Fruit fly (Drosophila melanogaster) whole organism, embryonic: Measurements from ENCODE around the gene Unr.
A peak's percentile ranks its signal among the peaks of the same experiment; 100 is the strongest.

Experiments used
- Antp ChIP-seq: fragments of 200-800 bp; sonication (Bioruptor generic); optimal IDR thresholded peaks from 3 replicates; lab custom pipeline; 2016; ENCODE audit warnings: missing biosample characterization, missing genetic modification characterization
- CG10147 ChIP-seq: fragments of 200-800 bp; sonication (Bioruptor generic); optimal IDR thresholded peaks from 2 replicates; lab custom pipeline; 2019; ENCODE audit warnings: missing biosample characterization, mild to moderate bottlenecking, missing genetic modification characterization, moderate library complexity
- CG10431 ChIP-seq: fragments of 200-800 bp; sonication (Bioruptor generic); optimal IDR thresholded peaks from 3 replicates; lab custom pipeline; 2018; ENCODE audit warnings: missing biosample characterization, mild to moderate bottlenecking, missing genetic modification characterization
- CG11085 ChIP-seq: fragments of 200-800 bp; sonication (Bioruptor generic); IDR thresholded peaks from 2 replicates; pipeline ENCODE4 v1.3.6; 2022; ENCODE audit warnings: missing biosample characterization, missing genetic modification characterization
- CG12299 ChIP-seq: fragments of 200-800 bp; sonication (Bioruptor generic); optimal IDR thresholded peaks from 2 replicates; lab custom pipeline; 2018; ENCODE audit warnings: missing biosample characterization, mild to moderate bottlenecking, missing genetic modification characterization
- CG12659 ChIP-seq: fragments of 200-800 bp; sonication (Bioruptor generic); optimal IDR thresholded peaks from 3 replicates; lab custom pipeline; 2017; ENCODE audit warnings: mild to moderate bottlenecking, missing biosample characterization, missing genetic modification reagents, missing genetic modification characterization
- CG12769 ChIP-seq: fragments of 200-800 bp; sonication (Bioruptor generic); optimal IDR thresholded peaks from 2 replicates; lab custom pipeline; 2019; ENCODE audit warnings: missing biosample characterization, mild to moderate bottlenecking, missing genetic modification characterization, moderate library complexity
- CG14710 ChIP-seq: fragments of 200-800 bp; sonication (Bioruptor generic); optimal IDR thresholded peaks from 3 replicates; lab custom pipeline; 2019; ENCODE audit warnings: missing biosample characterization, mild to moderate bottlenecking, missing genetic modification characterization, moderate library complexity
- CG14965 ChIP-seq: fragments of 200-800 bp; sonication (Bioruptor generic); optimal IDR thresholded peaks from 2 replicates; lab custom pipeline; 2016; ENCODE audit warnings: missing biosample characterization, missing genetic modification characterization, borderline replicate concordance
- CG15269 ChIP-seq: fragments of 200-800 bp; sonication (Bioruptor generic); optimal IDR thresholded peaks from 2 replicates; lab custom pipeline; 2018; ENCODE audit warnings: missing biosample characterization, mild to moderate bottlenecking, missing genetic modification characterization, moderate library complexity
- CG1602 ChIP-seq: fragments of 200-800 bp; sonication (Bioruptor generic); optimal IDR thresholded peaks from 3 replicates; lab custom pipeline; 2016; ENCODE audit warnings: missing biosample characterization, missing genetic modification characterization
- CG16863 ChIP-seq: fragments of 200-800 bp; sonication (Bioruptor generic); optimal IDR thresholded peaks from 3 replicates; lab custom pipeline; 2016; ENCODE audit warnings: missing biosample characterization, missing genetic modification characterization
- CG17829 ChIP-seq: fragments of 200-800 bp; optimal IDR thresholded peaks from 2 replicates; lab custom pipeline; 2019; ENCODE audit warnings: missing biosample characterization, mild to moderate bottlenecking, missing genetic modification characterization, moderate library complexity
- CG30431 ChIP-seq: fragments of 200-800 bp; sonication (Bioruptor generic); optimal IDR thresholded peaks from 2 replicates; lab custom pipeline; 2017; ENCODE audit warnings: missing biosample characterization, missing genetic modification characterization
- CG34422 ChIP-seq: fragments of 200-800 bp; sonication (Bioruptor generic); IDR thresholded peaks from 3 replicates; pipeline ENCODE4 v1.3.6; 2022; ENCODE audit warnings: missing biosample characterization, missing genetic modification characterization
- CG3847 ChIP-seq: fragments of 200-800 bp; sonication (Bioruptor generic); IDR thresholded peaks from 2 replicates; pipeline ENCODE4 v1.3.6; 2022; ENCODE audit warnings: missing biosample characterization, missing genetic modification characterization
- CG4282 ChIP-seq: fragments of 200-800 bp; sonication (Bioruptor generic); optimal IDR thresholded peaks from 2 replicates; lab custom pipeline; 2016; ENCODE audit warnings: missing biosample characterization, missing genetic modification characterization
- CG6175 ChIP-seq: fragments of 200-800 bp; sonication (Bioruptor generic); IDR thresholded peaks from 3 replicates; pipeline ENCODE4 v1.3.6; 2022; ENCODE audit warnings: missing biosample characterization, missing genetic modification characterization
- CG6765 ChIP-seq: fragments of 200-800 bp; sonication (Bioruptor generic); optimal IDR thresholded peaks from 3 replicates; lab custom pipeline; 2017; ENCODE audit warnings: missing biosample characterization, mild to moderate bottlenecking, missing genetic modification characterization
- CG6813 ChIP-seq: fragments of 200-800 bp; sonication (Bioruptor generic); optimal IDR thresholded peaks from 2 replicates; lab custom pipeline; 2017; ENCODE audit warnings: missing biosample characterization, missing genetic modification characterization, mild to moderate bottlenecking, moderate library complexity, missing genetic modification reagents
- CG7556 ChIP-seq: fragments of 200-800 bp; sonication (Bioruptor generic); optimal IDR thresholded peaks from 2 replicates; lab custom pipeline; 2017; ENCODE audit warnings: missing biosample characterization, mild to moderate bottlenecking, missing genetic modification characterization
- D ChIP-seq, 2 experiments: fragments of 200-800 bp in 1 of 2; fragments of >200 bp in 1 of 2; sonication (Bioruptor generic) in 1 of 2; optimal IDR thresholded peaks; 2 replicates in 1 of 2; 3 replicates in 1 of 2; lab custom pipeline; 2017; ENCODE audit warnings: mild to moderate bottlenecking in 1 of 2, missing biosample characterization in 1 of 2, missing genetic modification characterization in 1 of 2, missing genetic modification reagents in 1 of 2
- Dek ChIP-seq: fragments of 200-800 bp; sonication (Bioruptor generic); optimal IDR thresholded peaks from 3 replicates; lab custom pipeline; 2019; ENCODE audit warnings: missing biosample characterization, mild to moderate bottlenecking, missing genetic modification characterization, moderate library complexity
- Elba2 ChIP-seq: fragments of 200-800 bp; sonication (Bioruptor generic); optimal IDR thresholded peaks from 3 replicates; lab custom pipeline; 2016; ENCODE audit warnings: missing biosample characterization, missing genetic modification characterization
- Gug ChIP-seq: fragments of 200-800 bp; sonication (Bioruptor generic); IDR thresholded peaks from 4 replicates; pipeline ENCODE4 v1.3.6; 2022; ENCODE audit warnings: missing biosample characterization, missing genetic modification characterization
- HLH54F ChIP-seq: fragments of 200-800 bp; sonication (Bioruptor generic); optimal IDR thresholded peaks from 3 replicates; lab custom pipeline; 2016; ENCODE audit warnings: missing biosample characterization, missing genetic modification characterization
- HmgZ ChIP-seq: fragments of 200-800 bp; sonication (Bioruptor generic); optimal IDR thresholded peaks from 2 replicates; lab custom pipeline; 2018; ENCODE audit warnings: missing biosample characterization, mild to moderate bottlenecking, missing genetic modification characterization
- Mad ChIP-seq: fragments of 200-800 bp; sonication (Bioruptor generic); optimal IDR thresholded peaks from 2 replicates; lab custom pipeline; 2016; ENCODE audit warnings: missing biosample characterization, missing genetic modification characterization
- Max ChIP-seq: fragments of 200-800 bp; sonication (Bioruptor generic); optimal IDR thresholded peaks from 2 replicates; lab custom pipeline; 2016; ENCODE audit warnings: missing biosample characterization, mild to moderate bottlenecking, missing genetic modification characterization
- Poxn ChIP-seq: fragments of 200-800 bp; sonication (Bioruptor generic); IDR thresholded peaks from 2 replicates; pipeline ENCODE4 v1.3.6; 2022; ENCODE audit warnings: missing biosample characterization, missing genetic modification characterization
- Sox100B ChIP-seq: fragments of 200-800 bp; sonication (Bioruptor generic); optimal IDR thresholded peaks from 3 replicates; lab custom pipeline; 2018; ENCODE audit warnings: missing biosample characterization, mild to moderate bottlenecking, missing genetic modification characterization
- YL-1 ChIP-seq: fragments of 200-800 bp; sonication (Bioruptor generic); optimal IDR thresholded peaks from 3 replicates; lab custom pipeline; 2017; ENCODE audit warnings: missing biosample characterization, mild to moderate bottlenecking, missing genetic modification characterization
- ab ChIP-seq: fragments of 200-800 bp; sonication (Bioruptor generic); optimal IDR thresholded peaks from 2 replicates; lab custom pipeline; 2016; ENCODE audit warnings: missing biosample characterization, missing genetic modification characterization
- abd-A ChIP-seq: fragments of 200-800 bp; sonication (Bioruptor generic); optimal IDR thresholded peaks from 3 replicates; lab custom pipeline; 2019; ENCODE audit warnings: missing biosample characterization, mild to moderate bottlenecking, missing genetic modification characterization, moderate library complexity
- cad ChIP-seq: fragments of >200 bp; optimal IDR thresholded peaks from 2 replicates; lab custom pipeline; 2017; ENCODE audit warnings: missing biosample characterization, missing genetic modification characterization
- caup ChIP-seq: fragments of 200-800 bp; sonication (Bioruptor generic); optimal IDR thresholded peaks from 3 replicates; lab custom pipeline; 2017; ENCODE audit warnings: missing biosample characterization, mild to moderate bottlenecking, missing genetic modification characterization, moderate library complexity; ENCODE audit not compliant: severe bottlenecking
- dati ChIP-seq: fragments of 200-800 bp; sonication (Bioruptor generic); IDR thresholded peaks from 2 replicates; pipeline ENCODE4 v1.3.6; 2022; ENCODE audit warnings: missing biosample characterization, missing genetic modification characterization
- fd102C ChIP-seq: fragments of 200-800 bp; sonication (Bioruptor generic); optimal IDR thresholded peaks from 2 replicates; lab custom pipeline; 2018; ENCODE audit warnings: missing biosample characterization, mild to moderate bottlenecking, missing genetic modification characterization, moderate library complexity
- fd3F ChIP-seq: fragments of 200-800 bp; sonication (Bioruptor generic); optimal IDR thresholded peaks from 2 replicates; lab custom pipeline; 2018; ENCODE audit warnings: missing biosample characterization, mild to moderate bottlenecking, missing genetic modification characterization, moderate library complexity
- fru ChIP-seq: fragments of >200 bp; optimal IDR thresholded peaks from 2 replicates; lab custom pipeline; 2017
- gro ChIP-seq: fragments of 200-800 bp; sonication (Bioruptor generic); optimal IDR thresholded peaks from 2 replicates; lab custom pipeline; 2016; ENCODE audit warnings: missing biosample characterization, missing genetic modification characterization
- jigr1 ChIP-seq: fragments of 200-800 bp; sonication (Bioruptor generic); IDR thresholded peaks from 3 replicates; pipeline ENCODE4 v1.3.6; 2022; ENCODE audit warnings: missing biosample characterization, missing genetic modification characterization
- mam ChIP-seq: fragments of 200-800 bp; sonication (Bioruptor generic); optimal IDR thresholded peaks from 3 replicates; lab custom pipeline; 2016; ENCODE audit warnings: missing biosample characterization, missing genetic modification characterization
- nerfin-1 ChIP-seq: fragments of 200-800 bp; sonication (Bioruptor generic); optimal IDR thresholded peaks from 3 replicates; lab custom pipeline; 2019; ENCODE audit warnings: missing biosample characterization, mild to moderate bottlenecking, missing genetic modification characterization, moderate library complexity
- pfk ChIP-seq: fragments of 200-800 bp; sonication (Bioruptor generic); optimal IDR thresholded peaks from 2 replicates; lab custom pipeline; 2018; ENCODE audit warnings: missing biosample characterization, mild to moderate bottlenecking, missing genetic modification characterization, moderate library complexity
- pnt ChIP-seq: fragments of 200-800 bp; sonication (Bioruptor generic); optimal IDR thresholded peaks from 3 replicates; lab custom pipeline; 2016; ENCODE audit warnings: missing biosample characterization, missing genetic modification characterization
- scrt ChIP-seq: fragments of 200-800 bp; sonication (Bioruptor generic); optimal IDR thresholded peaks from 2 replicates; lab custom pipeline; 2018; ENCODE audit warnings: missing biosample characterization, mild to moderate bottlenecking, missing genetic modification characterization, moderate library complexity
- trem ChIP-seq: fragments of 200-800 bp; optimal IDR thresholded peaks from 3 replicates; lab custom pipeline; 2019; ENCODE audit warnings: missing biosample characterization, mild to moderate bottlenecking, missing genetic modification characterization, moderate library complexity
- twi ChIP-seq: fragments of 200-800 bp; optimal IDR thresholded peaks from 2 replicates; lab custom pipeline; 2019; ENCODE audit warnings: missing biosample characterization, mild to moderate bottlenecking, missing genetic modification characterization, moderate library complexity
- vnd ChIP-seq: fragments of 200-800 bp; sonication (Bioruptor generic); IDR thresholded peaks from 3 replicates; pipeline ENCODE4 v1.3.6; 2022; ENCODE audit warnings: missing biosample characterization, missing genetic modification characterization; ENCODE audit not compliant: partially characterized antibody

Unr gene

dm6 chr3L:8449202-8449799, 7.1 kb upstream of the Unr start, which contains the start of gene CG6983 (continued):
- TF ChIP-seq CG10147 (GFP tag; lab: Kevin White, UChicago) (no peak), CG6813 (GFP tag; lab: Kevin White, UChicago) (no peak), Sox100B (GFP tag; lab: Kevin White, UChicago) (no peak), CG15269 (tag; lab: Kevin White, UChicago) (no peak), vnd (GFP tag; lab: Robert Waterston, UW) (peak; percentile 69; the same call in 2 of the 3 replicates), CG12299 (no peak), CG4282 (GFP tag; lab: Kevin White, UChicago) (no peak), trem (peak; percentile 18), CG3847 (GFP tag; lab: Robert Waterston, UW) (no peak), ab (GFP tag; lab: Kevin White, UChicago) (no peak), pnt (GFP tag; lab: Kevin White, UChicago) (no peak), pfk (GFP tag; lab: Kevin White, UChicago) (no peak), nerfin-1 (no peak), CG17829 (tag; lab: Kevin White, UChicago) (no peak), Poxn (GFP tag; lab: Robert Waterston, UW) (no peak), fd3F (GFP tag; lab: Kevin White, UChicago) (no peak), Antp (GFP tag; lab: Kevin White, UChicago) (no peak), CG11085 (GFP tag; lab: Robert Waterston, UW) (no peak), CG1602 (GFP tag; lab: Kevin White, UChicago) (no peak), HLH54F (GFP tag; lab: Kevin White, UChicago) (no peak), YL-1 (no peak), CG34422 (peak; percentile 8; the same call in 1 of the 3 replicates), Gug (GFP tag; lab: Robert Waterston, UW) (no peak), CG16863 (GFP tag; lab: Kevin White, UChicago) (no peak), CG14710 (tag; lab: Kevin White, UChicago) (no peak), jigr1 (no peak), CG30431 (GFP tag; lab: Kevin White, UChicago) (no peak), D (optimal IDR thresholded peaks at IDR 0.05; lab: Kevin White, UChicago) (no peak), D (GFP tag; optimal IDR thresholded peaks at IDR 0.05; lab: Kevin White, UChicago) (no peak), caup (GFP tag; lab: Kevin White, UChicago) (no peak), Max (GFP tag; lab: Kevin White, UChicago) (no peak), Mad (GFP tag; lab: Kevin White, UChicago) (no peak), mam (no peak), scrt (GFP tag; lab: Kevin White, UChicago) (no peak), CG10431 (GFP tag; lab: Kevin White, UChicago) (no peak), Elba2 (GFP tag; lab: Kevin White, UChicago) (no peak), CG12659 (no peak), CG14965 (GFP tag; lab: Kevin White, UChicago) (no peak), gro (GFP tag; lab: Kevin White, UChicago) (no peak), Dek (no peak), fru (lab: Kevin White, UChicago) (no peak), CG7556 (GFP tag; lab: Kevin White, UChicago) (no peak), dati (GFP tag; lab: Robert Waterston, UW) (no peak), cad (GFP tag; lab: Kevin White, UChicago) (no peak), CG12769 (tag; lab: Kevin White, UChicago) (no peak), fd102C (GFP tag; lab: Kevin White, UChicago) (no peak), CG6175 (no peak), HmgZ (tag; lab: Kevin White, UChicago) (no peak), abd-A (tag; lab: Kevin White, UChicago) (no peak), twi (tag; lab: Kevin White, UChicago) (no peak), CG6765 (GFP tag; lab: Kevin White, UChicago) (no peak)
